Worm (Caenorhabditis elegans) whole organism, L3 larva: ENCODE results near the gene F55B12.10.

Source experiments
- R02D3.7 ChIP-seq: fragments of 150-350 bp; optimal IDR thresholded peaks from 2 replicates; lab custom pipeline; 2014; ENCODE audit warnings: missing biosample characterization, missing genetic modification characterization
- aly-2 ChIP-seq: fragments of 150-350 bp; optimal IDR thresholded peaks from 2 replicates; lab custom pipeline; 2014; ENCODE audit warnings: missing biosample characterization, missing genetic modification characterization
- ama-1 ChIP-seq: fragments of 150-350 bp; optimal IDR thresholded peaks from 2 replicates; lab custom pipeline; 2018
- ceh-16 ChIP-seq: sonication (generic microtip); optimal IDR thresholded peaks from 2 replicates; lab custom pipeline; 2017; ENCODE audit warnings: missing biosample characterization, missing genetic modification characterization
- ceh-28 ChIP-seq: fragments of 150-350 bp; optimal IDR thresholded peaks from 2 replicates; lab custom pipeline; 2014; ENCODE audit warnings: missing biosample characterization, missing genetic modification reagents, missing genetic modification characterization
- ceh-82 ChIP-seq: fragments of 150-350 bp; optimal IDR thresholded peaks from 2 replicates; lab custom pipeline; 2014; ENCODE audit warnings: missing biosample characterization, missing genetic modification characterization
- ceh-9 ChIP-seq: sonication (generic microtip); optimal IDR thresholded peaks from 2 replicates; lab custom pipeline; 2018; ENCODE audit warnings: missing biosample characterization, missing genetic modification characterization
- daf-12 ChIP-seq: fragments of 150-350 bp; optimal IDR thresholded peaks from 2 replicates; lab custom pipeline; 2014; ENCODE audit warnings: missing biosample characterization, missing genetic modification reagents, missing genetic modification characterization
- egl-27 ChIP-seq: sonication (generic microtip); optimal IDR thresholded peaks from 4 replicates; lab custom pipeline; 2017; ENCODE audit warnings: missing biosample characterization, missing genetic modification reagents, missing genetic modification characterization
- egl-5 ChIP-seq: fragments of 150-350 bp; optimal IDR thresholded peaks from 2 replicates; lab custom pipeline; 2017; ENCODE audit warnings: missing biosample characterization, missing genetic modification reagents, missing genetic modification characterization, inconsistent platforms
- elt-1 ChIP-seq: fragments of 150-350 bp; optimal IDR thresholded peaks from 2 replicates; lab custom pipeline; 2014; ENCODE audit warnings: missing biosample characterization, missing genetic modification characterization
- elt-2 ChIP-seq: sonication (generic microtip); optimal IDR thresholded peaks from 2 replicates; lab custom pipeline; 2016; ENCODE audit warnings: missing genetic modification reagents, mild to moderate bottlenecking, missing genetic modification characterization, missing compliant biosample characterization
- elt-3 ChIP-seq, 3 experiments: fragments of 150-350 bp in 1 of 3; sonication (generic microtip) in 2 of 3; optimal IDR thresholded peaks; 2 replicates in 2 of 3; 4 replicates in 1 of 3; lab custom pipeline; 2014 to 2017; ENCODE audit warnings: missing biosample characterization in 3 of 3, missing genetic modification characterization in 3 of 3
- fkh-10 ChIP-seq: sonication (generic microtip); optimal IDR thresholded peaks from 2 replicates; lab custom pipeline; 2017; ENCODE audit warnings: missing biosample characterization, missing genetic modification reagents, missing genetic modification characterization
- fos-1 ChIP-seq: fragments of 150-350 bp; optimal IDR thresholded peaks from 2 replicates; lab custom pipeline; 2014; ENCODE audit warnings: missing biosample characterization, missing genetic modification characterization
- hmg-11 ChIP-seq: sonication (generic microtip); optimal IDR thresholded peaks from 2 replicates; lab custom pipeline; 2016; ENCODE audit warnings: missing genetic modification characterization, missing compliant biosample characterization
- jun-1 ChIP-seq: fragments of 150-350 bp; optimal IDR thresholded peaks from 2 replicates; lab custom pipeline; 2014; ENCODE audit warnings: missing biosample characterization, missing genetic modification reagents, missing genetic modification characterization
- lin-15B ChIP-seq: fragments of 150-350 bp; optimal IDR thresholded peaks from 2 replicates; lab custom pipeline; 2014; ENCODE audit warnings: missing biosample characterization, missing genetic modification characterization
- lin-39 ChIP-seq: fragments of 150-350 bp; optimal IDR thresholded peaks from 2 replicates; lab custom pipeline; 2018; ENCODE audit warnings: missing biosample characterization, missing genetic modification reagents, missing genetic modification characterization
- mdl-1 ChIP-seq: fragments of 150-350 bp; optimal IDR thresholded peaks from 2 replicates; lab custom pipeline; 2014; ENCODE audit warnings: missing biosample characterization, missing genetic modification characterization
- nfya-1 ChIP-seq: sonication (generic microtip); optimal IDR thresholded peaks from 2 replicates; lab custom pipeline; 2017; ENCODE audit warnings: missing genetic modification characterization, mild to moderate bottlenecking, missing compliant biosample characterization, antibody characterized with exemption, moderate library complexity; ENCODE audit not compliant: insufficient read depth
- nhr-11 ChIP-seq: fragments of 150-350 bp; optimal IDR thresholded peaks from 2 replicates; lab custom pipeline; 2014; ENCODE audit warnings: missing biosample characterization, missing genetic modification characterization
- nhr-23 ChIP-seq: fragments of 150-350 bp; optimal IDR thresholded peaks from 2 replicates; lab custom pipeline; 2014; ENCODE audit warnings: missing biosample characterization, missing genetic modification reagents, missing genetic modification characterization
- nhr-237 ChIP-seq: fragments of 150-350 bp; optimal IDR thresholded peaks from 2 replicates; lab custom pipeline; 2014; ENCODE audit warnings: missing biosample characterization, missing genetic modification characterization
- nhr-25 ChIP-seq: sonication (generic microtip); optimal IDR thresholded peaks from 2 replicates; lab custom pipeline; 2017; ENCODE audit warnings: missing biosample characterization, missing genetic modification characterization
- nhr-28 ChIP-seq: fragments of 150-350 bp; optimal IDR thresholded peaks from 2 replicates; lab custom pipeline; 2014; ENCODE audit warnings: missing biosample characterization, missing genetic modification characterization
- nhr-43 ChIP-seq: sonication (generic microtip); optimal IDR thresholded peaks from 2 replicates; lab custom pipeline; 2016; ENCODE audit warnings: mild to moderate bottlenecking, missing genetic modification characterization, missing compliant biosample characterization; ENCODE audit not compliant: poor library complexity, severe bottlenecking
- nhr-67 ChIP-seq: fragments of 150-350 bp; optimal IDR thresholded peaks from 2 replicates; lab custom pipeline; 2014; ENCODE audit warnings: missing biosample characterization, missing genetic modification characterization
- nhr-77 ChIP-seq: fragments of 150-350 bp; optimal IDR thresholded peaks from 2 replicates; lab custom pipeline; 2014; ENCODE audit warnings: missing biosample characterization, missing genetic modification characterization
- pha-4 ChIP-seq: fragments of 150-350 bp; optimal IDR thresholded peaks from 2 replicates; lab custom pipeline; 2014; ENCODE audit warnings: missing biosample characterization, missing genetic modification reagents, missing genetic modification characterization
- sea-2 ChIP-seq: fragments of 150-350 bp; sonication (generic microtip); optimal IDR thresholded peaks from 4 replicates; lab custom pipeline; 2014; ENCODE audit warnings: missing biosample characterization, missing genetic modification reagents, missing genetic modification characterization
- skn-1 ChIP-seq: fragments of 150-350 bp; optimal IDR thresholded peaks from 2 replicates; lab custom pipeline; 2014; ENCODE audit warnings: missing biosample characterization, missing genetic modification characterization
- snpc-4 ChIP-seq: fragments of 150-350 bp; optimal IDR thresholded peaks from 2 replicates; lab custom pipeline; 2014; ENCODE audit warnings: missing biosample characterization, missing genetic modification characterization
- unc-39 ChIP-seq: sonication (generic microtip); optimal IDR thresholded peaks from 4 replicates; lab custom pipeline; 2017; ENCODE audit warnings: missing biosample characterization, missing genetic modification characterization
- zag-1 ChIP-seq: fragments of 150-350 bp; optimal IDR thresholded peaks from 2 replicates; lab custom pipeline; 2014; ENCODE audit warnings: missing biosample characterization, missing genetic modification characterization
- ztf-4 ChIP-seq: fragments of 150-350 bp; optimal IDR thresholded peaks from 2 replicates; lab custom pipeline; 2014; ENCODE audit warnings: missing biosample characterization, missing genetic modification characterization

The F55B12.10 gene

DNA sequence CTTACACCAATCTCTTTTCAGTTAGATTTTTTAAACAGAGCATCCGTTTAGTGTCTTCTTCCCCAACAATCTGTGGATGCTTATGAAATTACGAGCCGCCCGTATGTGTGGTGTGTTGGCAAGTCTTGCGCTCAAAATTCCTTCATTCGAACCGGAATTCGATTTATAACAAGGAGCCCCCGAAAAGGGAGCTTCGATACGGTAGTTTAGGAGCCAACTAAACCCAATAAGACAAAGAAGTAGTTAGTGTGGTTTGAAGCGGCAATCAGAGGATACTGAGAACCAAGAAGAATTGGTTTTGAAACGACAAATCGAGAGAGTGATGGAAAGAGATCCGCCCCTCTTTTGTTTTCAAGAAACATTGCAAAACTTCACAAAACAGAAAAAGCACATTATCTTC is 27.2 kb upstream of the F55B12.10 start:
- TF ChIP-seq sea-2 (GFP tag; lab: Kevin White, UChicago), result no peak
- no peak for TF ChIP-seq fkh-10 (GFP tag; lab: Kevin White, UChicago)
- TF ChIP-seq nhr-28 (tag; lab: Kevin White, UChicago), result no peak
- TF ChIP-seq, all 47 proteins: peak for 0

DNA sequence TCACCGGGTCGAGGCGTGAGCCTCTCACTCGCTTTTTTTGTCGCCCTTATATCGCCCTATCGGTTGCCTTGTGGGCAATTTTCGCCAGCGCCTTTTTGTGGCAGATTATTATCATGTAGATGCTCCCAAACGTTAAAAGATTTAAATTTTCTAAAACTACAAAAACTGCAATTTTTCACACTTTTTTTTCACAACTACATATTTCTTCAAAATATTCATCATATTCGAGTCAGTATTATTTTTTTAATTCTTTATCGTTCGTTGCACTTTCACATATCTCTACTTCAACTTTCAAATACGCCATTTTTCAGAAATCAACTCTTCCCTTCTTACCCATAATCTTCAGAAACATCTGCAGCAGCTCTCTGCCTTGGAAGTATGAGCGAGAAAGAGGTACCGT is 26.6 kb upstream of the F55B12.10 start, which contains the start of gene ceh-24:
TSS of gene ceh-24 (plus strand) at position 301 of the 400 bp plus-strand sequence.
- TF ChIP-seq ceh-82 (tag; lab: Kevin White, UChicago) (no peak), zag-1 (tag; lab: Kevin White, UChicago) (no peak), daf-12 (tag; lab: Kevin White, UChicago) (no peak), nhr-43 (tag; lab: Kevin White, UChicago) (no peak), nhr-11 (tag; lab: Kevin White, UChicago) (no peak)

DNA sequence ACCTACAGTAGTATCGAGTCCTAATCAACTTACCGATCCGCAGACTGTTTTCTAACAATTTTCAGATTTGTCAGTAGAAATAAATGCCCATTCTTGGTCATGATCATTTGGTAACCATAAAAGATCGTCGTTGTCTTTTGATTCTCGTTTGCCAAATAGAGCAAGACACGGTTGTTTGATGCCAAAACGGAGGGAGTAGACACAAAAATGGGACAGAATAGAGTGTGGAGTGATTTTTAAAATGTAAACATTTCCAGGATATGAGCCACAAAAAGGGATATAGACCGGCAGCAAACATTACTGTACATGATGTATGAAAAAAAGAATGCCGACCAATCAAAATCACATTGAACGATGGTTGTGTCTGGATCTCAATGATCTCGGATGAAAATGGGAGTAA is 22.7 kb upstream of the F55B12.10 start, which contains the start of gene F55B12.2:
TSS of gene F55B12.2 (minus strand) at position 101 of the 400 bp plus-strand sequence.
- TF ChIP-seq pha-4 (tag; lab: Kevin White, UChicago) (no peak), skn-1 (no peak), ama-1 (lab: Kevin White, UChicago) (no peak), elt-3 (tag; optimal IDR thresholded peaks at IDR 0.05; lab: Kevin White, UChicago) (no peak)

DNA sequence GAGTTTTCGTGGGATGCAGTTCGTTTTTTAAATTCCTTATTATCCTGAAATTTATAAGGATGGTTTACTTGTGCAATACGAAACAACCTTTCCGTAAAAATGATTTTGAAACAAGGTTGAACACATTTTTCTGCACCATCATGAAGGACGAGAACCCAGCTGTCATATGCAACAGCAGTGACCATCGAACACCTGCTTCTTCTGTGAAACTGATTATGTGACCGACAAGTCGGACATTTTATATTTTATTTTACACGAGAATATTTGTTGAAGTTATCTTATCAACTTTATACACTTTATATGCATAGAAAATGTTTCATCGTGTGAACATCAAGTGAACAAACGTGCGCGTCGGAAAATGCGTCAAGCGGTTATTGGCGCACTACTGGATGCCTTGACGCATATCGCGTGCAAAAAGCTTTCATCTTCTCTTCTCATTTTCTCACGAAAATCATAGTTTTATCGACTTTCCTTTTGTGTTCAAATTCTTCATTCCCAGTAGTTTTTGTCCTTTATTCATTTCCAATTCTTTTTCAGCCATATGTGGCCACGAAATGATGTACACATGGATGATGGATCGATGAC is 20.6 kb upstream of the F55B12.10 start, which contains the start of gene sel-10:
TSS of gene sel-10 (plus strand) at position 538 of the 585 bp plus-strand sequence.
- peak; percentile 3 for TF ChIP-seq nhr-77
- peak; percentile 57 for TF ChIP-seq elt-2 (tag; lab: Kevin White, UChicago)
- TF ChIP-seq fos-1 (tag; lab: Kevin White, UChicago), result no peak
- no peak for TF ChIP-seq unc-39 (tag; lab: Kevin White, UChicago)
- no peak for TF ChIP-seq ceh-16 (tag; lab: Kevin White, UChicago)
- TF ChIP-seq jun-1 (tag; lab: Kevin White, UChicago), result peak; percentile 51
- peak; percentile 10 for TF ChIP-seq nhr-11 (tag; lab: Kevin White, UChicago)
- TF ChIP-seq ceh-82 (tag; lab: Kevin White, UChicago), result no peak
- peak; percentile 23 for TF ChIP-seq fkh-10 (GFP tag; lab: Kevin White, UChicago)
- peak; percentile 62 for TF ChIP-seq pha-4 (tag; lab: Kevin White, UChicago)
- TF ChIP-seq elt-1 (tag; lab: Kevin White, UChicago), result no peak
- peak; percentile 76 for TF ChIP-seq nfya-1 (tag; lab: Kevin White, UChicago)
- TF ChIP-seq aly-2 (tag; lab: Kevin White, UChicago), result no peak
- no peak for TF ChIP-seq mdl-1 (tag; lab: Kevin White, UChicago)
- TF ChIP-seq nhr-25 (tag; lab: Kevin White, UChicago), result peak; percentile 74
- peak; percentile 82 for TF ChIP-seq nhr-43 (tag; lab: Kevin White, UChicago)
- no peak for TF ChIP-seq egl-27 (tag; lab: Kevin White, UChicago)
- no peak for TF ChIP-seq daf-12 (tag; lab: Kevin White, UChicago)
- TF ChIP-seq nhr-237, result no peak
- TF ChIP-seq zag-1 (tag; lab: Kevin White, UChicago), result no peak
- TF ChIP-seq ceh-9 (tag; lab: Kevin White, UChicago), result no peak
- peak; percentile 66 for TF ChIP-seq hmg-11 (tag; lab: Kevin White, UChicago)
- TF ChIP-seq nhr-67 (tag; lab: Kevin White, UChicago), result no peak
- peak; percentile 36 for TF ChIP-seq lin-39
- peak; percentile 83 for TF ChIP-seq snpc-4
- peak; percentile 47 for TF ChIP-seq R02D3.7 (tag; lab: Kevin White, UChicago)
- TF ChIP-seq nhr-23 (tag; lab: Kevin White, UChicago), result peak; percentile 84
- TF ChIP-seq lin-15B (tag; lab: Kevin White, UChicago), result peak; percentile 75

DNA sequence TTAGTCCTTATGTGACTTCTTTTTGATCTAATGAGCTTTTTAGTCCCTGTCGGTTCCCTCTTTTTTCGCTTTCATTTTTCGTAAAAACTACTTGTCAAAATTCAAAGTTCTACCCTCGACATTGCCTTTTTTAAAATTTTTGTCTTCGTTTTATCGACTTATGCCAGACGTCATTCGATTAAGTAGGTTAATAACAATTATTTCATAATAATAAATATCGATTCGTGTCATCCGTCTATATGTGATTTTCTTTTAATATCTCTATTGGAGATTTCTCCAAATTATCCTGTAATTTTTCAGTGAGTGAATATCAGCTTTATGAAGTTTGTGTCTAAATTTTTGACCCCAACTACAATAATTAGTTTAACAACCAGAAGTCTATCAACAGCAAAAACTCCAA is 16.8 kb upstream of the F55B12.10 start, which contains the start of gene hpo-31:
TSS of gene hpo-31 (plus strand) at position 301 of the 400 bp plus-strand sequence.
- no peak for TF ChIP-seq daf-12 (tag; lab: Kevin White, UChicago)
- TF ChIP-seq ztf-4 (tag; lab: Kevin White, UChicago), result no peak
- TF ChIP-seq aly-2 (tag; lab: Kevin White, UChicago), result no peak
- no peak for TF ChIP-seq ceh-28 (tag; lab: Kevin White, UChicago)
- no peak for TF ChIP-seq egl-5
- TF ChIP-seq ama-1 (lab: Kevin White, UChicago), result no peak
- TF ChIP-seq unc-39 (tag; lab: Kevin White, UChicago), result no peak
- TF ChIP-seq fkh-10 (GFP tag; lab: Kevin White, UChicago), result no peak
